Worm (Caenorhabditis elegans) whole organism, L4/young adult: ENCODE measurements around the gene srx-9.
"Not testable (repeated sequence)": the region's sequence is repeated elsewhere in the genome, so short reads cannot be mapped to it uniquely, and the experiment has no call there.

Source experiments
- W03F9.2 ChIP-seq: fragments of 150-350 bp; optimal IDR thresholded peaks from 2 replicates; lab custom pipeline; 2014; ENCODE audit warnings: missing biosample characterization, missing genetic modification characterization
- dao-5 ChIP-seq: sonication (generic microtip); optimal IDR thresholded peaks from 2 replicates; lab custom pipeline; 2016; ENCODE audit warnings: missing genotype, missing genetic modification characterization, moderate library complexity, missing compliant biosample characterization
- him-1 ChIP-seq: sonication (generic microtip); optimal IDR thresholded peaks from 2 replicates; lab custom pipeline; 2016; ENCODE audit warnings: missing genotype, missing genetic modification reagents, missing genetic modification characterization, missing compliant biosample characterization

The srx-9 gene

ce11 chrV:7395359-7395758 is at the start of gene srx-9:
srx-9 (minus strand) TSS chrV:7395459.
- TF ChIP-seq him-1 (tag; lab: Kevin White, UChicago), result no peak
- TF ChIP-seq W03F9.2 (tag; lab: Kevin White, UChicago), result no peak
- TF ChIP-seq dao-5, result no peak

DNA sequence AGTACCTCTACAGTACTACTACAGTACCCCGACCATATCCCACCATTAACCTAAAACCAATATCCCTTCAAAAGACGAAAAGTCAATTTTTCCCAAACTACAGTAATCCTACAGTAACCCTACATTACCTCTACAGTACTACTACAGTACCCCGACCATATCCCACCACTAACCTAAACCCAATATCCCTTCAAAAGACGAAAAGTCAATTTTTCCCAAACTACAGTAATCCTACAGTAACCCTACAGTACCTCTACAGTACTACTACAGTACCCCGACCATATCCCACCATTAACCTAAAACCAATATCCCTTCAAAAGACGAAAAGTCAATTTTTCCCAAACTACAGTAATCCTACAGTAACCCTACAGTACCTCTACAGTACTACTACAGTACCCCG is 49.1 kb upstream of the srx-9 start, which contains the start of gene nhr-141:
nhr-141 (plus strand) TSS at position 331 of the 400 bp plus-strand sequence.
- TF ChIP-seq dao-5; W03F9.2 (tag; lab: Kevin White, UChicago); him-1 (tag; lab: Kevin White, UChicago): not testable (repeated sequence)

DNA sequence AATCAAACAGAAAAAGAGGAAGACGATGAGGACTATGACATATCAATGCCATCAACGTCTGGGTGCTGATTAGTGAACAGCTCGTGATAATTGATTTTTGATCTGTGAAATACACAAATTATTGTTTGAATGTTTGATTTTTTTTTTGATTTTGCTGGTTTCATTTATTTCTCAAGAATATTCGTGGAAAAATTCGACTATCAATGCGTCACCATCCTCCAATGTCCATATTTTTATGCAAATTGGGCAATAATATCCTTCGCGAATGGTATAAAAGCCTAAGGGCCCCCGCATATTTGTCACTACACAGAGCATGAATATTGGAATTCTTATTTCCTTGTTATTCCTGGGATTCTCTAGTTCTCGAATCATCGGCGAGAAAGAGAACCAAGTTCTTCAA is 44.5 kb upstream of the srx-9 start, which contains the start of gene try-13:
try-13 (plus strand) TSS at position 301 of the 400 bp plus-strand sequence.
- TF ChIP-seq dao-5, result no peak
- TF ChIP-seq W03F9.2 (tag; lab: Kevin White, UChicago), result no peak
- no peak for TF ChIP-seq him-1 (tag; lab: Kevin White, UChicago)

ce11 chrV:7437985-7438384 is 42.7 kb upstream of the srx-9 start, which contains the start of gene F25E5.16:
F25E5.16 (plus strand) TSS chrV:7438285.
- TF ChIP-seq dao-5 (no peak), W03F9.2 (tag; lab: Kevin White, UChicago) (no peak), him-1 (tag; lab: Kevin White, UChicago) (no peak)

DNA sequence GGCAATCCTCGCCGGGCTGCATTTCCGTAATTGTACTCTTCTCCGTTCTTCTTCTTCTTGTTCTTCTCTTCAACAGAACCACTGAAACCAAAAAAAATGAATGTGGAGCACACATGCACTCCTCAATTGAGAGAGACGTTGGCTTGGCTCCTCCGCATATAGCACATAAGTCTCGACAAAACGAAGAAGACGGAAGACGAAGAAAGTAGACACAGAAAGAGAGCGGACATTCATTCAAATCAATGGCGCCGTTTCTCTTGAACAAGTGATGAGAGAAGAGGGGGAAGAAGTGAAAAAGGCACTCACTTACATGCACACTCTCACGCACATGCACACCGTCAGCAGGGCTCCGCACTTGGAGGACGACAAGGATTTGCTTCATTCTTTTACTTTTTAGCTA is 42.3 kb upstream of the srx-9 start, which contains the start of gene F25E5.9:
F25E5.9 (minus strand) TSS at position 382 of the 400 bp plus-strand sequence.
- TF ChIP-seq W03F9.2 (tag; lab: Kevin White, UChicago) (no peak), him-1 (tag; lab: Kevin White, UChicago) (no peak), dao-5 (no peak)

- no peak for TF ChIP-seq him-1 (tag; lab: Kevin White, UChicago)
- no peak for TF ChIP-seq dao-5
- TF ChIP-seq W03F9.2 (tag; lab: Kevin White, UChicago), result no peak
These were observed 41.7 kb upstream of the srx-9 start for ce11 chrV:7436911-7437310.

DNA sequence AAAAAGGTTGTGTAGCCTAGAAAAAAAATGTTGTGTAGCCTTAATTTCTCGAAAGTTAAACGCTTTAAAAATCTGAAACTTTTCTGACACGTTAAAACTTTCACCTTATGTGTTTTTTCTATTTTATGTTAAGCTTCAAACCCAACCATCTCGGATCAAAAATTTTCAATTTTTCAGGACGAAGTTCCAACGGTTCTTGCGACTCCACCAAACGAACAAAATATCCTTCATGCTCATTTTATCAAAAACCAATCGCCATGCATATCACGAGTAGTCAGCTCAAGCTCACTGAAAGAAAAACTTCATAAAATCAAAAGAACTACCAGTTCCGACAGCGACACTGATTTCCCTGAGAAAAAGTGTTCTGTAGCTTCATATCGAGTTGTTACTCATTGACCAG is 41.2 kb upstream of the srx-9 start:
- TF ChIP-seq W03F9.2 (tag; lab: Kevin White, UChicago) (no peak), dao-5 (no peak), him-1 (tag; lab: Kevin White, UChicago) (no peak)

DNA sequence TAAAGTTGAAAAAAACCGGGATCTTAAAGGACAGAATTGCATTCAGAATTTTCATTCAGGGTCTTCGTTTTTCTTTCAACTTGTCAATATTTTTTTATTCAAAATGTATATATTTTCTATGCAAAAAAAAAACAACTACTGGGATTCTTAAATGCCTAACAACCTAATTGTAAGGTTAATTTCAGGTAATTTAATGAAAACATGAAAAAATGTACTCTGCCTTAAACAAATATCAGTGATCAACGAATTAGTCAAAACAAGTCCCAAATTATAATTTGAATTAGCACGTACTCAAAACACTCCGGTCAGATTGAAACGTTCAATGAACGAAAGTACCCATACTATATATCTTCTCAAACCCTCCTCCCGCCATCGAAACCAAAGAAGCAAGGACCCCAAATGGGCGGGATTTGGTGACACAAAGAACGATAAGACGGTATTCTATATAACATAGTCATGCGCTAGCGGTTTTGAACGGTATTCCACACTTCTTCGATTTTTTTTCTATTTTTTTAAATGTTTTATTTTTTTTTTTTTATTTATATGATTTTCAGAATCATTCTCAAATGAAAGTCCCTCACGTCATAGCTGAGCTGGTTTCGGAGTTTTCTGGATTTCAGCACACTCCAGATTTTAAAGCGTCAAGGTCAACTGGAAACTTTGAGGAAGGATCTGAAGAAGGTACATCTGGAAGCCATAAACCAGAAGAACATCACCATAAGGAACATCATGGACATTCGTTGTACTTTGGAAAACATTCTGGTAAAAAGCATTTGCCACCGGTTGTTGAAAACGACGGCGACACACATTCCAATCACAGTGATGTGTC is 40.3 kb upstream of the srx-9 start, which contains the start of the genes ddo-2 and F25E5.8:
ddo-2 (minus strand) TSS at position 330 of the 829 bp plus-strand sequence.
F25E5.8 (plus strand) TSS at position 555 of the 829 bp plus-strand sequence.
- TF ChIP-seq him-1 (tag; lab: Kevin White, UChicago), result no peak
- no peak for TF ChIP-seq W03F9.2 (tag; lab: Kevin White, UChicago)
- no peak for TF ChIP-seq dao-5

DNA sequence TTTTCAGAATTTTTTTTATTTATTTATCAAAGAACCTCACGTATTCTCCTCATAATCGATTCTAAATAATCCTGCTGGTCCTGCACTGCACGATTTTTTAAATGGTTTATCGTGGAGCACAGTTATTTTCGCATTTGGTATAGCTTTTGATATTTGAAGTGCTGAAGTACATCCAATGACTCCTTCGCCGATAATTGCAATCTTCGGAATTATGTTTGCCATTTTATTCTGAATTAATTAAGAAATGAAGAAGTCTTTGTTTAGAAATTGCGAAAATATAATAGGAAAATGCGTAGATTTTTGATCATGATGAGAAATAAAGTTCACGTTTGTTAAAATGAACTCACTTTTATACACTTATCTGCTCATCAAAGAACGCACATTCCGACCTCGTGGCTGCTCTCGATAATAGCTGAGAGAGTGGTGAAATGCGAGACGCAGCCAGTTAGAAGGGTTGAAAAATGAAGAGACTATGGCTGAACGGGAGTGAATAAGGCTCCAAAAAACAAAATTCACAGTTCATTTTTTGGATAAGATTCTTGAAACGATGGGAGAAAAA is 39.6 kb upstream of the srx-9 start:
- peak; percentile 0 for TF ChIP-seq W03F9.2 (tag; lab: Kevin White, UChicago)
- no peak for TF ChIP-seq him-1 (tag; lab: Kevin White, UChicago)
- no peak for TF ChIP-seq dao-5

DNA sequence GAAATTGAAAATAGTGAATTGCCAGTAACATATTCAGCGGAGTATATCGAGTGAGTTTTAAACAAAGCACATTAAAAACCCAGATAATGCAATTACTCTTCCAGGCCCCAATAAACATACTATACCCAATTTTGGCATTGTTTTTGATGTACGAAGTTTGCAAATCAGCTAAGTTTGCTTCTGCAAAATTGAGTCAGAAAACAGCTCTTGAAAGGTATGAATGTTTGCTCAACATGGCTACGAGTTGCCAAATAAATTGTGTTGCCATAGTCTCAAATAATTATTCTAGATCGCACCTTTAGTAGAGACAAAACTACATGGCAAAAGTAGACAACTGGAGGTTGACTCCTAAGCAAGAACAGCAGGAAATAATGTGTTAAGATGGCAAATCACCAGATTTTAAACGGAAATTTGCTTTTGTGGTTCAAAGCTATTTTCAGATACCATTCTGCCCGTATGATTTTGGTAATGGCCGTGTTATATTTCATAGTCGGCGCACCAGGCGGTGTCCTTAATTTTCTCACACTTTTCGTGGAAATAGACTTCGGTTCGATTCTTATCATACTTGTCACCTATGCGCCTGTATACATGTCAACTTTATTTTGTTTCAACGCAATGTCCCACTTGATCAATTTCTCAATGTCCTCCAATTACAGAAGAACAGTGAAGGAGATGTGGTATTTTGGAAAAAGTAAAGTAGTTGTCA is 37.3 kb upstream of the srx-9 start:
- no peak for TF ChIP-seq him-1 (tag; lab: Kevin White, UChicago)
- TF ChIP-seq W03F9.2 (tag; lab: Kevin White, UChicago), result no peak
- TF ChIP-seq dao-5, result no peak

- no peak for TF ChIP-seq him-1 (tag; lab: Kevin White, UChicago)
- no peak for TF ChIP-seq dao-5
- TF ChIP-seq W03F9.2 (tag; lab: Kevin White, UChicago), result no peak
These were observed 35.8 kb upstream of the srx-9 start, which contains the start of gene srw-71 for ce11 chrV:7431016-7431415. srw-71 (minus strand) TSS chrV:7431116.

ce11 chrV:7428880-7429279 is 33.6 kb upstream of the srx-9 start, which contains the start of gene srw-69:
srw-69 (minus strand) TSS chrV:7428980.
- no peak for TF ChIP-seq dao-5
- TF ChIP-seq W03F9.2 (tag; lab: Kevin White, UChicago), result no peak
- TF ChIP-seq him-1 (tag; lab: Kevin White, UChicago), result no peak

- TF ChIP-seq him-1 (tag; lab: Kevin White, UChicago) (no peak), dao-5 (no peak), W03F9.2 (tag; lab: Kevin White, UChicago) (no peak)
These were observed 31.3 kb upstream of the srx-9 start, which contains the start of gene srw-68 for ce11 chrV:7426594-7426993. srw-68 (minus strand) TSS chrV:7426694.
